Fruit fly (Drosophila melanogaster): ENCODE data around the gene CG17141.

DNA sequence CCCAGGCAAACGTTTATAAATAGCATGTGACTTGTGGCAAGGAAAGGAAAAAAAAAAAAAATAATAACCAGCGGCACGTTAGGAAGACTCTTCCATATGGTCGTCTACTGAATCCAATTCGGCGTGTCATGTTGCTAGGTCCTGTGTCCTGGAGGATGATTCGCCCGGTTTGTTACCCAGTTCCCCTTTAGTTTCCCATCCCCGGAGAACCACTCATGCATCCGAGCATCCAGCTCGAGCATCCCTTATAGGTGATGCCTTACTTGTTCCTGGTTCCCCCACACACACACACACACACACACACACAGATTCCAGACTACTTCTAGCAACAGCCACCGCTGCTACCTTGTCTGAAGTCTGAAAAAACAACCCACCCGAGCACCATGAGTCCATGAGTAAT is 29.5 kb downstream of the CG17141 start:
- TF ChIP-seq psq (optimal IDR thresholded peaks at IDR 0.05) (no peak), usp (GFP tag; optimal IDR thresholded peaks at IDR 0.05) (no peak), Dll (optimal IDR thresholded peaks at IDR 0.05) (no peak), EcR (GFP tag; optimal IDR thresholded peaks at IDR 0.05) (no peak)
